Fruit fly (Drosophila melanogaster): Measurements from ENCODE around the gene CG12194.
A peak's percentile ranks its signal among the peaks of the same experiment; 100 is the strongest.

Gene CG12194

DNA sequence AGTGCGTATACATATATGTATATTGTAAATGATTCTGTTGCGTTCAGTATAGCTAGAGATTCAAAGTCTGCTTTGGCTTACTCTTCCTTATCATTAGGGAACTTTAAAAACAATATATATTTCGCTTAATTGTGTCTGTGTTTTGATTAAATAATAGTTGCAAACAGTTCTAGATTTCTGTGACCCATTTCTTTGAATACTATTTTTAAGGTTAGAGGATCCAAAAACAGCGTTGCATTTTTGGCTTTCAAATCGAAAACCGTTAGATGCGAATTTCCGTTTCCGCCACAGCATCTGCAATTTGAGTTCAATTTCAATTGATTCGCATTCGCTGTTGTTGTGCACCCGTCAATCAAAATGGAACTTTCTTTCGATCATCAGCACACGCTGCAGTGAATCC lies 48.0 kb downstream of the CG12194 start (continued):
- TF ChIP-seq Sox14 (GFP tag; optimal IDR thresholded peaks at IDR 0.05) = peak; percentile 27
- TF ChIP-seq achi (GFP tag; optimal IDR thresholded peaks at IDR 0.05) = no peak
- peak; percentile 50; the same call in 2 of the 3 replicates for TF ChIP-seq CG8119 (GFP tag; IDR thresholded peaks at IDR 0.05)
- TF ChIP-seq net (GFP tag; optimal IDR thresholded peaks at IDR 0.05) = peak; percentile 3
- TF ChIP-seq CG32006 (GFP tag; optimal IDR thresholded peaks at IDR 0.05) = no peak
- TF ChIP-seq Sox102F (GFP tag; optimal IDR thresholded peaks at IDR 0.05) = no peak
- TF ChIP-seq CG1621 (tag; optimal IDR thresholded peaks at IDR 0.05) = no peak

DNA sequence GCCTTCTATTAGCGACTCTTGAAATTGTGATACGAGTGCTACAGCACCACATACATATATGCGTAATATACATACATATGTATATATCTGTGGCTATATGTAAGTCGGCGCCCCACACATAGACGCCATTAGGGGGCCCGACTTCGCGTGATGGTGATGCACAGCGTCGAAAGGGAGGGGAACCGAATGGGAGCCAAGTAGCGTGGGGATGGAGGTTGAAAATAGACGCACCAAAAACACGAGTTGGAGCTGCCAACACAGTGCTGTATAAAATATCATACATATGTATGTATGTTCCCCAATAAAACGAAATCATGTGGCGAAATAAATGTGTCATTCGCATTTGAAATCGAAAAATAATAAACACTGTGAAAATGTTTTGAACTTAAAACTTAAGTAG lies 48.5 kb downstream of the CG12194 start:
- TF ChIP-seq vri (GFP tag; optimal IDR thresholded peaks at IDR 0.05) (no peak), CG8119 (GFP tag; IDR thresholded peaks at IDR 0.05) (0 out of 3 replicates have a peak, but pooled peaks have one; percentile 12)

DNA sequence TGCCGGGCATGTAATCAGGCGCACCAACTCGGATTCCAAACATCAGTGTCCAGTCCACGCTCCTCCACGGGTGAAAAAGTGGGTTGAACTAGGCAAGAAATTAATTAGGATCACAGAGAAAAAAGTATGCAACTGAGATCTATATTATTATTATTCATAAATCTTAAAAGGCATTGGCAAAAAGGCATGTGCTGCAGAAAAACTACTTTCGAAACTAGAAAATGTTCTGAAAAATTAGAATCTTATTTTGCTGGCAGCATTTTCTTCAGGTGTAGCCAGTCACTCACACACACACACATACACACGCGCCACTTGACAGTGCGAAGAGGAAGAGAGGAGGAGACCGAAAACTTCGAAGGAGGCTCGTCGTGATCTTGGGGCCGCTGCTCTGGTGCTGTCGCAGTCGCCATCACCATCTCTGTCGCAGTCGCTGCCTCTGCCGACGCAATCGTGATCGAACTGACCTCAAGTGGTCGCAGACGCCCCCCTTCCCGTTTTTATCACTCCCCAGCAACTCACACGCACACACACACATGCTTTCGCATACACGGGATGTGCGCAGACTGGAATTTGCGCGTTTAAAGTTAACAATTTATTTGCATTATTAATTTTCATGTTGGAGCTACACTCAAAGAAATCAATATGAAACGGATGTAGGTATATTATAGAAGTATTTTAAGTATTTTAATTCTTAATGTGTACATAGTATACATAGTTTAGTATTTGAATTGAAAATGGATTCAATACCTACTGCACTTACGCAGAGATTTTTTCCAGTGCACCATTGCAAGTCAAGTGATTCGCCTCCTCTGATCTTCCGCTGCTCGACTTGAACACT lies 49.5 kb downstream of the CG12194 start:
- TF ChIP-seq ss (GFP tag; optimal IDR thresholded peaks at IDR 0.05) (peak; percentile 89 to 92), lz (GFP tag; optimal IDR thresholded peaks at IDR 0.05) (peak; percentile 87), fd85E (GFP tag; optimal IDR thresholded peaks at IDR 0.05) (peak; percentile 54), Sox15 (GFP tag; optimal IDR thresholded peaks at IDR 0.05) (peak; percentile 86), Smox (GFP tag; optimal IDR thresholded peaks at IDR 0.05) (peak; percentile 86), CG8632 (GFP tag; optimal IDR thresholded peaks at IDR 0.05) (peak; percentile 89), CG6792 (GFP tag; optimal IDR thresholded peaks at IDR 0.05) (peak; percentile 89), Met (GFP tag; optimal IDR thresholded peaks at IDR 0.05) (peak; percentile 83), Hr39 (GFP tag; optimal IDR thresholded peaks at IDR 0.05) (peak; percentile 85), CG3032 (tag; optimal IDR thresholded peaks at IDR 0.05) (peak; percentile 97), Ets21C (GFP tag; optimal IDR thresholded peaks at IDR 0.05) (peak; percentile 80), Eip78C (GFP tag) (peak; percentile 98), CG8319 (GFP tag; optimal IDR thresholded peaks at IDR 0.05) (peak; percentile 89), CG1621 (tag; optimal IDR thresholded peaks at IDR 0.05) (peak; percentile 92), CG11902 (GFP tag; optimal IDR thresholded peaks at IDR 0.05) (peak; percentile 85), svp (GFP tag) (peak; percentile 99), Gug (GFP tag; IDR thresholded peaks at IDR 0.05) (peak; percentile 94), CG8119 (GFP tag; IDR thresholded peaks at IDR 0.05) (peak; percentile 94), CG6808 (GFP tag; optimal IDR thresholded peaks at IDR 0.05) (peak; percentile 92), CG9139 (GFP tag; optimal IDR thresholded peaks at IDR 0.05) (peak; percentile 89), OdsH (GFP tag; optimal IDR thresholded peaks at IDR 0.05) (peak; percentile 95), Lpt (GFP tag; optimal IDR thresholded peaks at IDR 0.05) (peak; percentile 86), cyc (GFP tag; optimal IDR thresholded peaks at IDR 0.05) (peak; percentile 88), eg (GFP tag; IDR thresholded peaks at IDR 0.05) (peak; percentile 95), esn (GFP tag; optimal IDR thresholded peaks at IDR 0.05) (peak; percentile 89), acj6 (GFP tag; optimal IDR thresholded peaks at IDR 0.05) (peak; percentile 94), net (GFP tag; optimal IDR thresholded peaks at IDR 0.05) (peak; percentile 87), CG34406 (GFP tag; optimal IDR thresholded peaks at IDR 0.05) (peak; percentile 92), achi (GFP tag; optimal IDR thresholded peaks at IDR 0.05) (peak; percentile 93), CG7368 (GFP tag; optimal IDR thresholded peaks at IDR 0.05) (peak; percentile 85), CG16779 (tag; optimal IDR thresholded peaks at IDR 0.05) (peak; percentile 76), Sox14 (GFP tag; optimal IDR thresholded peaks at IDR 0.05) (peak; percentile 85), pdm3 (GFP tag; optimal IDR thresholded peaks at IDR 0.05) (peak; percentile 89), CG6854 (GFP tag; optimal IDR thresholded peaks at IDR 0.05) (peak; percentile 62), CG15336 (GFP tag; IDR thresholded peaks at IDR 0.05) (peak; percentile 94), CG6276 (GFP tag; optimal IDR thresholded peaks at IDR 0.05) (peak; percentile 78), Blimp-1 (GFP tag; optimal IDR thresholded peaks at IDR 0.05) (peak; percentile 66), Hr4 (GFP tag; optimal IDR thresholded peaks at IDR 0.05) (peak; percentile 92), vri (GFP tag; optimal IDR thresholded peaks at IDR 0.05) (peak; percentile 77), Sox102F (GFP tag; optimal IDR thresholded peaks at IDR 0.05) (peak; percentile 85), CG10669 (GFP tag; optimal IDR thresholded peaks at IDR 0.05) (peak; percentile 91), fd59A (GFP tag; optimal IDR thresholded peaks at IDR 0.05) (peak; percentile 92), CG11294 (GFP tag; IDR thresholded peaks at IDR 0.05) (peak; percentile 90), topi (GFP tag; optimal IDR thresholded peaks at IDR 0.05) (peak; percentile 89)

All from whole organism, prepupa.